Fruit fly (Drosophila melanogaster): Measurements from ENCODE around the gene CG14013.

dm6 chr2L:5523848-5524473, 29.7 kb downstream of the CG14013 start, which contains the start of the genes Vps52 and Elp4:
- TF ChIP-seq CTCF (optimal IDR thresholded peaks at IDR 0.05): no peak
- TF ChIP-seq CG8478 (optimal IDR thresholded peaks at IDR 0.05): no peak

Measured in S2 (cell line).